Fruit fly (Drosophila melanogaster): ENCODE results near the gene cv-c.
A peak's percentile ranks its signal among the peaks of the same experiment; 100 is the strongest.

cv-c gene

DNA sequence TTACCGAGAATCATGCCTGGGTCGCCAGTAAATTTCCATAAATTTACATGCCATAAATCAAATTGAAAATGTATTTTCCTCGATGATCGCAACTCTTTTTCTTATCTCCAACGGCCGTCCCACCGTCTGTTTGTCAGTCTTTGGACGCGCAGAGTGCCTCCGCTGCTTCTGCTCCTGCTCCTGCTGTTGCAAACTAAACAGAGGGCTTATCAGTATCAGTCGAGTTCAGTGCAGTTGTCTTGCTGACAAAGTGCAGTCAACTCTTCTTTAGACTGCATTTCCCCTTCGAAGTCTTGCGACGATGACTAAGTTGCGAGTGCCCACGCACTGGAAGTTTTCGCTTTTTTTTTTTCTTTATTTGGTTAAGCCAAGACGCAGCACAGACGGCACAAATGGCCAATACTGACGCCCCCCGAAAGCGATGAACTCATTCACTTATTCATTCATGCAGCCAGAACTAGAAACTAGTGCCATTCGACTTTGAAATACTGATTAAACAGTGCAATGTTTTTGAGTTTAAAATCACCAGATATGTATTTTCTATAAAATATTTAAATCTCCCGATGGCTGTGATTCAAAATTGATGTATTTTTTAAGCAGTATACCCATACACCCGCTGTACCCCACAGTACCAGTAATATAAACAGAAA, 7.3 kb downstream of the cv-c start (continued):
- TF ChIP-seq esn (GFP tag; optimal IDR thresholded peaks at IDR 0.05), result peak; percentile 18
- no peak for TF ChIP-seq CG34406 (GFP tag; optimal IDR thresholded peaks at IDR 0.05)
- no peak for TF ChIP-seq cyc (GFP tag; optimal IDR thresholded peaks at IDR 0.05)
- no peak for TF ChIP-seq net (GFP tag; optimal IDR thresholded peaks at IDR 0.05)
- no peak for TF ChIP-seq Hr38 (GFP tag; optimal IDR thresholded peaks at IDR 0.05)
- no peak for TF ChIP-seq Ets21C (GFP tag; optimal IDR thresholded peaks at IDR 0.05)
- no peak for TF ChIP-seq CG11762 (GFP tag; optimal IDR thresholded peaks at IDR 0.05; ENCODE audit: insufficient read depth)
- no peak for TF ChIP-seq Eip93F (GFP tag; optimal IDR thresholded peaks at IDR 0.05)
- no peak for TF ChIP-seq ss (GFP tag; optimal IDR thresholded peaks at IDR 0.05)
- TF ChIP-seq CG3032 (tag; optimal IDR thresholded peaks at IDR 0.05), result no peak
- no peak for TF ChIP-seq Sox14 (GFP tag; optimal IDR thresholded peaks at IDR 0.05)
- TF ChIP-seq salr (GFP tag; optimal IDR thresholded peaks at IDR 0.05), result no peak
- no peak for TF ChIP-seq CG9139 (GFP tag; optimal IDR thresholded peaks at IDR 0.05)
- no peak for TF ChIP-seq CG1621 (tag; optimal IDR thresholded peaks at IDR 0.05)
- TF ChIP-seq CG8119 (GFP tag; IDR thresholded peaks at IDR 0.05), result 0 out of 3 replicates have a peak, but pooled peaks have one; percentile 12
- peak; percentile 59 for TF ChIP-seq Eip78C (GFP tag)
- TF ChIP-seq Eip75B (GFP tag; optimal IDR thresholded peaks at IDR 0.05), result no peak
- no peak for TF ChIP-seq vri (GFP tag; optimal IDR thresholded peaks at IDR 0.05)
- TF ChIP-seq eg (GFP tag; IDR thresholded peaks at IDR 0.05), result no peak
- no peak for TF ChIP-seq CG11294 (GFP tag; IDR thresholded peaks at IDR 0.05)
- no peak for TF ChIP-seq CG16779 (tag; optimal IDR thresholded peaks at IDR 0.05)
- peak; percentile 26 for TF ChIP-seq Met (GFP tag; optimal IDR thresholded peaks at IDR 0.05)

DNA sequence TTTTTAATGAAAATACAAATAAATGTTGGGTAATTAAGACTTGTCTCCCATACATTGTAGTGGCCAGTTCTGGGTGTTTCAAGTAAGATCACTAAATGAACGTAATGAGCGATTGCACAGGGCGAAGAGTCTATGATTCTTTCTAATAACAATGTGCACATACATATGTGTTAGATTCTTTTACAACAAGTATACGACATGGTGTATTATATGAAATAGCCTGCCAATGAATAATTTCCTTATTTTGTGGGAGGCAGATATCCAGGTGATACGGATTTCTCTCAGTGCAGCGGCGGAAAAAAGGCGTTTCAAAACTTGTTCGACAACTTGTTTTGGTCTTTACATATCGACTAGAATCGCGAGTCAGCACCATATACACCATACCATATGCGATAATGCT, 7.9 kb downstream of the cv-c start:
- no peak for TF ChIP-seq CG6854 (GFP tag; optimal IDR thresholded peaks at IDR 0.05)
- TF ChIP-seq achi (GFP tag; optimal IDR thresholded peaks at IDR 0.05), result peak; percentile 76
- TF ChIP-seq CG8319 (GFP tag; optimal IDR thresholded peaks at IDR 0.05), result peak; percentile 24
- TF ChIP-seq svp (GFP tag), result peak; percentile 65
- peak; percentile 74 for TF ChIP-seq OdsH (GFP tag; optimal IDR thresholded peaks at IDR 0.05)
- peak; percentile 24 for TF ChIP-seq Sox102F (GFP tag; optimal IDR thresholded peaks at IDR 0.05)
- peak; percentile 84 for TF ChIP-seq Gug (GFP tag; IDR thresholded peaks at IDR 0.05)
- peak; percentile 69 for TF ChIP-seq Sox14 (GFP tag; optimal IDR thresholded peaks at IDR 0.05)
- peak; percentile 90 for TF ChIP-seq eg (GFP tag; IDR thresholded peaks at IDR 0.05)
- TF ChIP-seq Blimp-1 (GFP tag; optimal IDR thresholded peaks at IDR 0.05), result no peak
- TF ChIP-seq CG3919 (GFP tag; optimal IDR thresholded peaks at IDR 0.05), result peak; percentile 78
- TF ChIP-seq CG11902 (GFP tag; optimal IDR thresholded peaks at IDR 0.05), result peak; percentile 43
- TF ChIP-seq CG8632 (GFP tag; optimal IDR thresholded peaks at IDR 0.05), result peak; percentile 50
- peak; percentile 81 for TF ChIP-seq CG32006 (GFP tag; optimal IDR thresholded peaks at IDR 0.05)
- TF ChIP-seq fd59A (GFP tag; optimal IDR thresholded peaks at IDR 0.05), result peak; percentile 49
- TF ChIP-seq CG10669 (GFP tag; optimal IDR thresholded peaks at IDR 0.05), result peak; percentile 66
- TF ChIP-seq esn (GFP tag; optimal IDR thresholded peaks at IDR 0.05), result peak; percentile 45
- peak; percentile 62 for TF ChIP-seq Ets96B (tag; optimal IDR thresholded peaks at IDR 0.05)
- peak; percentile 54 for TF ChIP-seq Lpt (GFP tag; optimal IDR thresholded peaks at IDR 0.05)
- TF ChIP-seq dac (GFP tag; optimal IDR thresholded peaks at IDR 0.05), result peak; percentile 53
- peak; percentile 57 for TF ChIP-seq CG6792 (GFP tag; optimal IDR thresholded peaks at IDR 0.05)
- TF ChIP-seq Smox (GFP tag; optimal IDR thresholded peaks at IDR 0.05), result peak; percentile 41
- no peak for TF ChIP-seq Hr38 (GFP tag; optimal IDR thresholded peaks at IDR 0.05)
- peak; percentile 72 for TF ChIP-seq pdm3 (GFP tag; optimal IDR thresholded peaks at IDR 0.05)
- peak; percentile 50 for TF ChIP-seq spab (GFP tag; optimal IDR thresholded peaks at IDR 0.05)
- TF ChIP-seq CG6808 (GFP tag; optimal IDR thresholded peaks at IDR 0.05), result peak; percentile 45
- TF ChIP-seq Eip93F (GFP tag; optimal IDR thresholded peaks at IDR 0.05), result no peak
- peak; percentile 59 for TF ChIP-seq CG31627 (GFP tag; optimal IDR thresholded peaks at IDR 0.05)
- TF ChIP-seq Met (GFP tag; optimal IDR thresholded peaks at IDR 0.05), result peak; percentile 43
- peak; percentile 63 for TF ChIP-seq CG6276 (GFP tag; optimal IDR thresholded peaks at IDR 0.05)
- no peak for TF ChIP-seq Ets21C (GFP tag; optimal IDR thresholded peaks at IDR 0.05)
- TF ChIP-seq Eip75B (GFP tag; optimal IDR thresholded peaks at IDR 0.05), result peak; percentile 28
- TF ChIP-seq CG16779 (tag; optimal IDR thresholded peaks at IDR 0.05), result peak; percentile 43
- peak; percentile 37 for TF ChIP-seq CG3032 (tag; optimal IDR thresholded peaks at IDR 0.05)
- peak; percentile 57 for TF ChIP-seq Sox15 (GFP tag; optimal IDR thresholded peaks at IDR 0.05)
- peak; percentile 75 for TF ChIP-seq dsx (GFP tag; optimal IDR thresholded peaks at IDR 0.05; ENCODE audit: poor library complexity, severe bottlenecking)
- TF ChIP-seq salr (GFP tag; optimal IDR thresholded peaks at IDR 0.05), result peak; percentile 31 to 73

All from whole organism, prepupa.